Fruit fly (Drosophila melanogaster) whole organism, embryonic: Measurements from ENCODE around the gene Sps2.

Experiments used
- Bgb ChIP-seq: fragments of 200-800 bp; sonication (Bioruptor generic); IDR thresholded peaks from 2 replicates; pipeline ENCODE4 v1.3.6; 2022; ENCODE audit warnings: missing biosample characterization, missing genetic modification characterization; ENCODE audit not compliant: partially characterized antibody
- C15 ChIP-seq: fragments of 200-800 bp; sonication (Bioruptor generic); IDR thresholded peaks from 3 replicates; pipeline ENCODE4 v1.3.6; 2022; ENCODE audit warnings: missing biosample characterization, missing genetic modification characterization
- CG10979 ChIP-seq: fragments of 200-800 bp; sonication (Bioruptor generic); optimal IDR thresholded peaks from 2 replicates; lab custom pipeline; 2018; ENCODE audit warnings: missing biosample characterization, mild to moderate bottlenecking, missing genetic modification characterization, moderate library complexity
- CG11093 ChIP-seq: fragments of 200-800 bp; sonication (Bioruptor generic); IDR thresholded peaks from 3 replicates; pipeline ENCODE4 v1.3.6; 2022; ENCODE audit warnings: missing biosample characterization, missing genetic modification characterization
- CG12391 ChIP-seq: fragments of 200-800 bp; sonication (Bioruptor generic); optimal IDR thresholded peaks from 3 replicates; lab custom pipeline; 2018; ENCODE audit warnings: missing biosample characterization, mild to moderate bottlenecking, missing genetic modification characterization, moderate library complexity
- CG13424 ChIP-seq: fragments of 200-800 bp; sonication (Bioruptor generic); optimal IDR thresholded peaks from 2 replicates; lab custom pipeline; 2019; ENCODE audit warnings: missing biosample characterization, mild to moderate bottlenecking, missing genetic modification characterization, moderate library complexity
- CG15269 ChIP-seq: fragments of 200-800 bp; sonication (Bioruptor generic); optimal IDR thresholded peaks from 2 replicates; lab custom pipeline; 2018; ENCODE audit warnings: missing biosample characterization, mild to moderate bottlenecking, missing genetic modification characterization, moderate library complexity
- CG17359 ChIP-seq: fragments of 200-800 bp; sonication (Bioruptor generic); optimal IDR thresholded peaks from 3 replicates; lab custom pipeline; 2018; ENCODE audit warnings: missing biosample characterization, mild to moderate bottlenecking, missing genetic modification characterization, moderate library complexity
- CG17568 ChIP-seq: fragments of 200-800 bp; sonication (Bioruptor generic); optimal IDR thresholded peaks from 2 replicates; lab custom pipeline; 2018; ENCODE audit warnings: missing biosample characterization, mild to moderate bottlenecking, missing genetic modification characterization, moderate library complexity
- CG18011 ChIP-seq: fragments of 200-800 bp; sonication (Bioruptor generic); optimal IDR thresholded peaks from 2 replicates; lab custom pipeline; 2017; ENCODE audit warnings: missing biosample characterization, missing genetic modification characterization, mild to moderate bottlenecking, moderate library complexity, missing genotype
- CG18262 ChIP-seq: fragments of 200-800 bp; optimal IDR thresholded peaks from 3 replicates; lab custom pipeline; 2019; ENCODE audit warnings: missing biosample characterization, mild to moderate bottlenecking, missing genetic modification characterization, moderate library complexity
- CG18619 ChIP-seq: fragments of 200-800 bp; sonication (Bioruptor generic); optimal IDR thresholded peaks from 3 replicates; lab custom pipeline; 2017; ENCODE audit warnings: missing biosample characterization, mild to moderate bottlenecking, missing genetic modification characterization
- CG2120 ChIP-seq: fragments of 200-800 bp; sonication (Bioruptor generic); optimal IDR thresholded peaks from 3 replicates; lab custom pipeline; 2016; ENCODE audit warnings: missing biosample characterization, missing genetic modification characterization
- CG2712 ChIP-seq: fragments of 200-800 bp; optimal IDR thresholded peaks from 3 replicates; lab custom pipeline; 2019; ENCODE audit warnings: missing biosample characterization, mild to moderate bottlenecking, missing genetic modification characterization, moderate library complexity
- CG31365 ChIP-seq: fragments of 200-800 bp; sonication (Bioruptor generic); optimal IDR thresholded peaks from 2 replicates; lab custom pipeline; 2018; ENCODE audit warnings: missing biosample characterization, mild to moderate bottlenecking, missing genetic modification characterization
- CG32532 ChIP-seq: fragments of 200-800 bp; sonication (Bioruptor generic); IDR thresholded peaks from 2 replicates; pipeline ENCODE4 v1.3.6; 2022; ENCODE audit warnings: missing biosample characterization, missing genetic modification characterization
- CG4617 ChIP-seq: fragments of 200-800 bp; sonication (Bioruptor generic); optimal IDR thresholded peaks from 3 replicates; lab custom pipeline; 2016; ENCODE audit warnings: missing biosample characterization, missing genetic modification characterization, borderline replicate concordance
- CG6272 ChIP-seq: fragments of 200-800 bp; sonication (Bioruptor generic); IDR thresholded peaks from 2 replicates; pipeline ENCODE4 v1.3.6; 2022; ENCODE audit warnings: missing biosample characterization, missing genetic modification characterization
- CG7839 ChIP-seq: fragments of 200-800 bp; sonication (Bioruptor generic); optimal IDR thresholded peaks from 3 replicates; lab custom pipeline; 2018; ENCODE audit warnings: missing biosample characterization, mild to moderate bottlenecking, missing genetic modification characterization, moderate library complexity
- CG8290 ChIP-seq, 3 experiments: fragments of 200-800 bp; sonication (Bioruptor generic); optimal IDR thresholded peaks; 2 replicates each; lab custom pipeline; 2016 to 2019; ENCODE audit warnings: missing biosample characterization in 3 of 3, missing genetic modification characterization in 3 of 3, mild to moderate bottlenecking in 2 of 3, moderate library complexity in 1 of 3
- D19A ChIP-seq: fragments of 200-800 bp; optimal IDR thresholded peaks from 3 replicates; lab custom pipeline; 2019; ENCODE audit warnings: missing biosample characterization, mild to moderate bottlenecking, missing genetic modification characterization, moderate library complexity
- D19B ChIP-seq: fragments of 200-800 bp; sonication (Bioruptor generic); optimal IDR thresholded peaks from 2 replicates; lab custom pipeline; 2017; ENCODE audit warnings: missing biosample characterization, mild to moderate bottlenecking, missing genetic modification characterization
- Dfd ChIP-seq, 2 experiments: fragments of >200 bp; optimal IDR thresholded peaks; 2 replicates each; lab custom pipeline; 2017; ENCODE audit warnings: missing biosample characterization in 2 of 2, missing genetic modification characterization in 2 of 2
- HLH4C ChIP-seq: fragments of 200-800 bp; sonication (Bioruptor generic); IDR thresholded peaks from 3 replicates; pipeline ENCODE4 v1.3.6; 2022; ENCODE audit warnings: missing biosample characterization, missing genetic modification characterization; ENCODE audit not compliant: partially characterized antibody
- HLHmδ ChIP-seq: fragments of 200-800 bp; sonication (Bioruptor generic); optimal IDR thresholded peaks from 2 replicates; lab custom pipeline; 2018; ENCODE audit warnings: missing biosample characterization, mild to moderate bottlenecking, missing genetic modification characterization, moderate library complexity
- Hr51 ChIP-seq, 2 experiments: fragments of 200-800 bp; sonication (Bioruptor generic); optimal IDR thresholded peaks; 2 replicates in 1 of 2; 3 replicates in 1 of 2; lab custom pipeline; 2016 to 2018; ENCODE audit warnings: missing biosample characterization in 2 of 2, missing genetic modification characterization in 2 of 2, mild to moderate bottlenecking in 1 of 2, moderate library complexity in 1 of 2
- MESR4 ChIP-seq: fragments of 200-800 bp; sonication (Bioruptor generic); optimal IDR thresholded peaks from 2 replicates; lab custom pipeline; 2018; ENCODE audit warnings: missing biosample characterization, mild to moderate bottlenecking, missing genetic modification characterization, moderate library complexity
- Max ChIP-seq: fragments of 200-800 bp; sonication (Bioruptor generic); optimal IDR thresholded peaks from 2 replicates; lab custom pipeline; 2016; ENCODE audit warnings: missing biosample characterization, mild to moderate bottlenecking, missing genetic modification characterization
- Meics ChIP-seq: fragments of 200-800 bp; sonication (Bioruptor generic); optimal IDR thresholded peaks from 2 replicates; lab custom pipeline; 2017; ENCODE audit warnings: missing biosample characterization, mild to moderate bottlenecking, missing genetic modification characterization
- Nf-YA ChIP-seq: fragments of 200-800 bp; sonication (Bioruptor generic); IDR thresholded peaks from 2 replicates; pipeline ENCODE4 v1.3.6; 2022; ENCODE audit warnings: missing biosample characterization, missing genetic modification characterization
- Scr ChIP-seq: fragments of 200-800 bp; sonication (Bioruptor generic); IDR thresholded peaks from 2 replicates; pipeline ENCODE4 v1.3.6; 2022; ENCODE audit warnings: missing biosample characterization, missing genetic modification characterization; ENCODE audit not compliant: partially characterized antibody
- Vsx1 ChIP-seq: fragments of 200-800 bp; sonication (Bioruptor generic); optimal IDR thresholded peaks from 2 replicates; lab custom pipeline; 2017; ENCODE audit warnings: missing biosample characterization, mild to moderate bottlenecking, missing genetic modification characterization, missing genetic modification reagents
- Xrp1 ChIP-seq: fragments of 200-800 bp; sonication (Bioruptor generic); IDR thresholded peaks from 2 replicates; pipeline ENCODE4 v1.3.6; 2022; ENCODE audit warnings: missing biosample characterization, missing genetic modification characterization
- bsh ChIP-seq, 2 experiments: fragments of 200-800 bp; sonication (Bioruptor generic); optimal IDR thresholded peaks; 2 replicates each; lab custom pipeline; 2017 to 2018; ENCODE audit warnings: mild to moderate bottlenecking in 2 of 2, missing biosample characterization in 2 of 2, missing genetic modification characterization in 2 of 2, moderate library complexity in 1 of 2
- chm ChIP-seq: fragments of 200-800 bp; sonication (Bioruptor generic); IDR thresholded peaks from 2 replicates; pipeline ENCODE4 v1.3.6; 2022; ENCODE audit warnings: missing biosample characterization, missing genetic modification characterization
- crc ChIP-seq: fragments of 200-800 bp; sonication (Bioruptor generic); optimal IDR thresholded peaks from 2 replicates; lab custom pipeline; 2016; ENCODE audit warnings: missing biosample characterization, missing genetic modification characterization
- dmrt99B ChIP-seq: fragments of 200-800 bp; sonication (Bioruptor generic); optimal IDR thresholded peaks from 2 replicates; lab custom pipeline; 2018; ENCODE audit warnings: missing biosample characterization, mild to moderate bottlenecking, missing genetic modification characterization, moderate library complexity
- dysf ChIP-seq: fragments of 200-800 bp; sonication (Bioruptor generic); IDR thresholded peaks from 3 replicates; pipeline ENCODE4 v1.3.6; 2022; ENCODE audit warnings: missing biosample characterization, missing genetic modification characterization
- fd96Cb ChIP-seq: fragments of 200-800 bp; sonication (Bioruptor generic); optimal IDR thresholded peaks from 2 replicates; lab custom pipeline; 2018; ENCODE audit warnings: missing biosample characterization, mild to moderate bottlenecking, missing genetic modification characterization, moderate library complexity
- gem ChIP-seq: fragments of 200-800 bp; sonication (Bioruptor generic); optimal IDR thresholded peaks from 2 replicates; lab custom pipeline; 2019; ENCODE audit warnings: missing biosample characterization, mild to moderate bottlenecking, missing genetic modification characterization, moderate library complexity
- grau ChIP-seq: fragments of 200-800 bp; optimal IDR thresholded peaks from 3 replicates; lab custom pipeline; 2019; ENCODE audit warnings: missing biosample characterization, mild to moderate bottlenecking, missing genetic modification characterization, moderate library complexity
- gt ChIP-seq: fragments of 200-800 bp; sonication (Bioruptor generic); IDR thresholded peaks from 2 replicates; pipeline ENCODE4 v1.3.6; 2022; ENCODE audit warnings: missing biosample characterization, missing genetic modification characterization
- nmo ChIP-seq: fragments of 200-800 bp; sonication (Bioruptor generic); optimal IDR thresholded peaks from 2 replicates; lab custom pipeline; 2018; ENCODE audit warnings: missing biosample characterization, mild to moderate bottlenecking, missing genetic modification characterization, moderate library complexity
- pho ChIP-seq: fragments of 200-800 bp; sonication (Bioruptor generic); optimal IDR thresholded peaks from 2 replicates; lab custom pipeline; 2016; ENCODE audit warnings: missing biosample characterization, missing genetic modification characterization
- row ChIP-seq: fragments of 200-800 bp; sonication (Bioruptor generic); IDR thresholded peaks from 3 replicates; pipeline ENCODE4 v1.3.6; 2022; ENCODE audit warnings: missing biosample characterization, missing genetic modification characterization
- tin ChIP-seq: fragments of 200-800 bp; sonication (Bioruptor generic); optimal IDR thresholded peaks from 3 replicates; lab custom pipeline; 2016; ENCODE audit warnings: missing biosample characterization, missing genetic modification characterization
- unpg ChIP-seq: fragments of 200-800 bp; sonication (Bioruptor generic); optimal IDR thresholded peaks from 3 replicates; lab custom pipeline; 2018; ENCODE audit warnings: missing biosample characterization, mild to moderate bottlenecking, missing genetic modification characterization, moderate library complexity

Sps2 gene

DNA sequence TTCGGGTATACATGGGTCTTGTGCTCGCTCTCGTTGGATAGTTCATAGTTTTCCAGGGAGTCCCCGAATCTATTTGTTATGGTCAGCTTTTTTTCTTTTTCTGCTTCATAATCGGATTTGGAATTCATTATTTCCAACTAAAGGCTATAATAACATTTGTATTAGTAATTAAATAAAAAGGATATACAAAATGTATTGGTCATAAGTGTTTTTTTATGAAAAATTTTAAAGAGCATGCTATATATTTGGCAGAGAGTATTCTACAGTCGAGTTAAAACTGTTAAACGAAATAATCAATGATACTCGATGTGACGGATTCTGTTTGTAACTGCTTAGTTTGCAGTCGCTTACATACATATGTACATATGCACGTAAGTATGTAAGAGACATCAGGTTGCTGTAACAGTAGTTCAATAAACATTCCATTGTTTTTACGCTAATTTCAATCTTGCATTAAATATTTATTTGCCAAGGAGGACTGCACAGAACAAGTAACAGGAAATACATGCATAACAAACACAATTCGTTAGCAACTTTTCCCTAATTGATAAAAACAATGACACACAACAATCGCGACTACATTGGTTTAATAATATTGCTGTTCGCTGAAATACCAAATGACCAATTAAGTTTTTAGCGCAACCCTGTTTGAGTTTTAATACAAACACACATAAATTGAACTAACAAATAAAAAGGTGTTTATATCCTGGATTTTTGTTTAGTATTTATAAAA, 43.2 kb upstream of the Sps2 start (continued):
- TF ChIP-seq CG11093 (GFP tag; lab: Robert Waterston, UW) (no peak), CG6272 (GFP tag; lab: Robert Waterston, UW) (no peak), Xrp1 (GFP tag; lab: Robert Waterston, UW) (peak; percentile 40; the same call in 1 of the 2 replicates), CG32532 (GFP tag; lab: Robert Waterston, UW) (no peak), Scr (GFP tag; lab: Robert Waterston, UW) (peak; percentile 28; the same call in 1 of the 2 replicates), grau (tag; lab: Kevin White, UChicago) (peak; percentile 36), dysf (peak; percentile 49; the same call in 1 of the 3 replicates), CG31365 (tag; lab: Kevin White, UChicago) (peak; percentile 55), bsh (GFP tag; optimal IDR thresholded peaks at IDR 0.05; lab: Kevin White, UChicago) (peak in 1 of 2 experiments; percentile 25), D19B (GFP tag; lab: Kevin White, UChicago) (peak; percentile 40), HLH4C (GFP tag; lab: Robert Waterston, UW) (0 out of 3 replicates have a peak, but pooled peaks have one; percentile 47), C15 (GFP tag; lab: Robert Waterston, UW) (no peak), CG18619 (GFP tag; lab: Kevin White, UChicago) (no peak), fd96Cb (peak; percentile 9), Nf-YA (GFP tag; lab: Robert Waterston, UW) (no peak), Dfd (GFP tag; optimal IDR thresholded peaks at IDR 0.05; lab: Kevin White, UChicago) (no peak), Vsx1 (GFP tag; lab: Kevin White, UChicago) (no peak), CG13424 (tag; lab: Kevin White, UChicago) (peak; percentile 13), Meics (GFP tag; lab: Kevin White, UChicago) (peak; percentile 3), CG2120 (GFP tag; lab: Kevin White, UChicago) (peak; percentile 0), Max (GFP tag; lab: Kevin White, UChicago) (peak; percentile 37), row (GFP tag; lab: Robert Waterston, UW) (peak; percentile 47; the same call in 2 of the 3 replicates), tin (GFP tag; lab: Kevin White, UChicago) (no peak), Bgb (GFP tag; lab: Robert Waterston, UW) (no peak), CG8290 (GFP tag; optimal IDR thresholded peaks at IDR 0.05; lab: Kevin White, UChicago) (no peak), CG8290 (tag; optimal IDR thresholded peaks at IDR 0.05; lab: Kevin White, UChicago) (no peak), CG18262 (tag; lab: Kevin White, UChicago) (peak; percentile 0), CG17359 (tag; lab: Kevin White, UChicago) (peak; percentile 16), CG17568 (GFP tag; lab: Kevin White, UChicago) (peak; percentile 8), CG18011 (GFP tag; lab: Kevin White, UChicago) (peak; percentile 12), MESR4 (GFP tag; lab: Kevin White, UChicago) (peak; percentile 70), CG15269 (peak; percentile 47), HLHmδ (GFP tag; lab: Kevin White, UChicago) (no peak), crc (GFP tag; lab: Kevin White, UChicago) (no peak), pho (no peak), dmrt99B (tag; lab: Kevin White, UChicago) (peak; percentile 34), chm (GFP tag; lab: Robert Waterston, UW) (no peak), CG10979 (peak; percentile 29), unpg (peak; percentile 30), CG2712 (tag; lab: Kevin White, UChicago) (peak; percentile 28), Hr51 (GFP tag; optimal IDR thresholded peaks at IDR 0.05; lab: Kevin White, UChicago) (peak in 1 of 2 experiments; percentile 42), CG7839 (peak; percentile 60), gem (tag; lab: Kevin White, UChicago) (peak; percentile 62), nmo (peak; percentile 30), gt (GFP tag; lab: Robert Waterston, UW) (no peak), D19A (tag; lab: Kevin White, UChicago) (peak; percentile 90), CG4617 (GFP tag; lab: Kevin White, UChicago) (peak; percentile 77), CG12391 (tag; lab: Kevin White, UChicago) (peak; percentile 23)
